Worm (Caenorhabditis elegans) whole organism, L2 larva: Measurements from ENCODE around the gene bath-27.

Experiments used
- C34F6.9 ChIP-seq: fragments of 150-350 bp; optimal IDR thresholded peaks from 2 replicates; lab custom pipeline; 2014; ENCODE audit warnings: missing biosample characterization, missing genetic modification characterization
- ZK546.5 ChIP-seq: sonication (generic microtip); optimal IDR thresholded peaks from 2 replicates; lab custom pipeline; 2017; ENCODE audit warnings: missing biosample characterization, missing genetic modification characterization
- alr-1 ChIP-seq: fragments of 150-350 bp; optimal IDR thresholded peaks from 2 replicates; lab custom pipeline; 2014; ENCODE audit warnings: missing biosample characterization, missing genetic modification characterization
- ceh-16 ChIP-seq: fragments of 150-350 bp; optimal IDR thresholded peaks from 2 replicates; lab custom pipeline; 2014; ENCODE audit warnings: missing biosample characterization, missing genetic modification characterization
- crh-2 ChIP-seq: sonication (generic microtip); optimal IDR thresholded peaks from 2 replicates; lab custom pipeline; 2017; ENCODE audit warnings: missing biosample characterization, missing genetic modification characterization
- egl-27 ChIP-seq: sonication (generic microtip); optimal IDR thresholded peaks from 3 replicates; lab custom pipeline; 2017; ENCODE audit warnings: missing biosample characterization, missing genetic modification reagents, missing genetic modification characterization
- elt-3 ChIP-seq: sonication (generic microtip); optimal IDR thresholded peaks from 2 replicates; lab custom pipeline; 2017; ENCODE audit warnings: missing biosample characterization, missing genetic modification characterization
- lsy-2 ChIP-seq, 2 experiments: fragments of 150-350 bp in 1 of 2; sonication (generic microtip) in 1 of 2; optimal IDR thresholded peaks; 2 replicates each; lab custom pipeline; 2014 to 2017; ENCODE audit warnings: missing biosample characterization in 2 of 2, missing genetic modification characterization in 2 of 2
- mab-5 ChIP-seq: fragments of 150-350 bp; optimal IDR thresholded peaks from 2 replicates; lab custom pipeline; 2014; ENCODE audit warnings: missing biosample characterization, missing genetic modification characterization
- mbf-1 ChIP-seq: sonication (generic microtip); optimal IDR thresholded peaks from 2 replicates; lab custom pipeline; 2017; ENCODE audit warnings: missing biosample characterization, missing genetic modification characterization
- nhr-237 ChIP-seq: fragments of 150-350 bp; optimal IDR thresholded peaks from 2 replicates; lab custom pipeline; 2014; ENCODE audit warnings: missing biosample characterization, missing genetic modification characterization
- nhr-6 ChIP-seq: fragments of 150-350 bp; optimal IDR thresholded peaks from 2 replicates; lab custom pipeline; 2014; ENCODE audit warnings: missing biosample characterization, missing genetic modification characterization
- peb-1 ChIP-seq: fragments of 150-350 bp; optimal IDR thresholded peaks from 2 replicates; lab custom pipeline; 2014; ENCODE audit warnings: missing biosample characterization, missing genetic modification characterization
- skn-1 ChIP-seq: sonication (generic microtip); optimal IDR thresholded peaks from 2 replicates; lab custom pipeline; 2017; ENCODE audit warnings: missing biosample characterization, missing genetic modification characterization
- zag-1 ChIP-seq: fragments of 150-350 bp; optimal IDR thresholded peaks from 2 replicates; lab custom pipeline; 2014; ENCODE audit warnings: missing biosample characterization, missing genetic modification characterization
- ztf-4 ChIP-seq: fragments of 150-350 bp; optimal IDR thresholded peaks from 2 replicates; lab custom pipeline; 2014; ENCODE audit warnings: missing biosample characterization, missing genetic modification characterization

bath-27 gene

DNA sequence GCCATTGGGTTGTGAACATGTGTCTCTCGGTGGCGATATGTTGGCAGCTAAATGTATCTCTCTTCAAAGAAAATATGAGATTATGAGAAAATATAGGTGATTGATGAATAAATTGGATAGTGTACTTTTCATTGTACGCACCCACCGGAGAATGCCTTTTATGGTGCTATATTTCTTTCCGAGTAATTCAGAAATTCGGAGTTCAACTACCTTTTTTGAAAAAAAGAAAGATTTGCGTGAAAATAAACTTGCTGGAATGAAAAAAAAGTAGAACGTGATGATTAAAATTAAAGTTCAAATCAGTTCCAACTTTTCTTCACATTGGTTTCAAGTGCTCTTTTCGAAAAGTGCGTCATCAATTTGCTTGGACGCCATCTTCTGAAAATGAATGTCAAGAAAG, 44.6 kb downstream of the bath-27 start, which contains the start of gene nep-8:
TSS of gene nep-8 (plus strand) at position 301 of the 400 bp plus-strand sequence.
- TF ChIP-seq alr-1 (no peak), nhr-237 (no peak), mab-5 (tag; lab: Kevin White, UChicago) (no peak), ztf-4 (tag; lab: Kevin White, UChicago) (no peak), lsy-2 (tag; optimal IDR thresholded peaks at IDR 0.05; lab: Kevin White, UChicago) (no peak), nhr-6 (no peak), skn-1 (no peak), egl-27 (tag; lab: Kevin White, UChicago) (no peak), C34F6.9 (tag; lab: Kevin White, UChicago) (no peak), crh-2 (no peak), mbf-1 (tag; lab: Kevin White, UChicago) (no peak), zag-1 (tag; lab: Kevin White, UChicago) (no peak), peb-1 (no peak), ZK546.5 (tag; lab: Kevin White, UChicago) (no peak), ceh-16 (tag; lab: Kevin White, UChicago) (no peak), elt-3 (no peak)
